Worm (Caenorhabditis elegans) whole organism, L4/young adult: ENCODE data around the gene C01F1.5.

ENCODE experiments used
- W03F9.2 ChIP-seq: fragments of 150-350 bp; optimal IDR thresholded peaks from 2 replicates; lab custom pipeline; 2014; ENCODE audit warnings: missing biosample characterization, missing genetic modification characterization
- him-1 ChIP-seq: sonication (generic microtip); optimal IDR thresholded peaks from 2 replicates; lab custom pipeline; 2016; ENCODE audit warnings: missing genotype, missing genetic modification reagents, missing genetic modification characterization, missing compliant biosample characterization

DNA sequence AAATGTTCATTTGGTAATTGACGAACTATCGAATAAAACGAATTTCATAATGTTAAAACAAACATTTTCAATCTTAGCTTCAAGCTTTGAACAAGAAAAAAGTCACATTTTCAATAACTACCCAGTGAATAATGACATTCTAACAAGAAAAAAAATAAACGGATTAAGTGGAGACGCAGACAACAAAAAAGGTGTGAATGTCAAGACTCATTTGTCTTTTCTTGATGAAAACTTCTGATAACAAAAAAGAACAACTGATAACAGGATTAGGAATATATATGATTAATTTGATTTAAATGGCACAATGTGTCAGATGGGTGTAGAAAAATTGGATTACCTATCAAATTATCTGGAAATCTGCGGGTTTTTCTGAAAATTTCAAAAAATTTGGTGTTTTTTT lies 6.9 kb upstream of the C01F1.5 start:
- no peak for TF ChIP-seq him-1 (tag; lab: Kevin White, UChicago)
- TF ChIP-seq W03F9.2 (tag; lab: Kevin White, UChicago): no peak
